Fruit fly (Drosophila melanogaster) whole organism: ENCODE measurements around the gene Cpr78Ca.

Source experiments
- Dll ChIP-seq: fragments of >200 bp; optimal IDR thresholded peaks from 2 replicates; lab custom pipeline; 2017
- EcR ChIP-seq, 2 experiments: fragments of >200 bp; optimal IDR thresholded peaks; 2 replicates each; lab custom pipeline; 2017; ENCODE audit warnings: missing biosample characterization in 2 of 2, missing genetic modification characterization in 2 of 2, missing genetic modification reagents in 2 of 2
- pan ChIP-seq: fragments of >200 bp; optimal IDR thresholded peaks from 2 replicates; lab custom pipeline; 2017
- psq ChIP-seq: fragments of >200 bp; optimal IDR thresholded peaks from 2 replicates; lab custom pipeline; 2017

DNA sequence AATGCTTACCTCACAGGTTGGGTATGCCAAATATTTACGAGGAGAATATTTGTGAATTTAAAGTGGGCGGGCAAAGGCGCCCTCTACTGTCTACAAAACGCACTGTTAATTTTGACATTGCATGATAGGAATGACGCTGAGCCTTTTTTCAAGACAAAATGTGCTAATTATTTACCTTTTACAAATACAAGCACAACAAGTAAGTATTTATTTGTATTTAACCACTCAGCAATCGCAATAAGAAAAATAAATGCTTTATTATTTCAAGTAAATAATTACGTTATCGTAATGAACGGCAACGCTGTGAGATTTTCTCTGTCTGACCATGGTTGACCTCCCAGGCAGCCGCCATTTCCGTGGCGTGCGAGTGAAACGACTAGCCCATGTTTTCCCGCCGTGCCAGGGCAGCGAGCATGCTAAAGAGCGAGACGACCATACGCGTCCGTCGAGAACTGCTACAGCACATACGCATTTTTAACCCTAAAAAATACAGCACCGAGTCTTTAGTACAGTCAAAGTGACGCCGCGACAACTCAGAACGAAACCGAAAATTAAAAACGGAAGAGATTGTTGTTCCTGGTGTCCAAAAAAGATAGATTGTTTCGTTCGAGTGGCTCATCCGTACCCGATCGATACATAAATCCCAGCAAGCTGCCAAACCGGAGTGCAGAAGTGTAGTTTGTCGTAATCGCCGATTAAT is 6.8 kb downstream of the Cpr78Ca start, which contains the start of the genes CG12974 and pzg:
- TF ChIP-seq pan (lab: Kevin White, UChicago) (no peak), Dll (lab: Kevin White, UChicago) (no peak), psq (lab: Kevin White, UChicago) (no peak), EcR (GFP tag; optimal IDR thresholded peaks at IDR 0.05; lab: Kevin White, UChicago) (peak; percentile 46 to 71)
